Worm (Caenorhabditis elegans) whole organism, L4 larva: ENCODE data around the gene txbp-3.
A peak's percentile ranks its signal among the peaks of the same experiment; 100 is the strongest.

Experiments used
- F49E8.2 ChIP-seq: sonication (generic microtip); optimal IDR thresholded peaks from 2 replicates; lab custom pipeline; 2016; ENCODE audit warnings: missing compliant biosample characterization, mild to moderate bottlenecking, missing genetic modification characterization, borderline replicate concordance
- T20F7.1 ChIP-seq: fragments of 200-800 bp; sonication (Bioruptor generic); optimal IDR thresholded peaks from 2 replicates; lab custom pipeline; 2018; ENCODE audit warnings: mild to moderate bottlenecking, missing genetic modification characterization, missing compliant biosample characterization
- ZK337.2 ChIP-seq: fragments of 200-800 bp; sonication (Bioruptor generic); IDR thresholded peaks from 2 replicates; pipeline ENCODE4 v1.3.6; 2022; ENCODE audit warnings: missing genetic modification reagents, missing genetic modification characterization, missing compliant biosample characterization
- ZK546.5 ChIP-seq, 2 experiments: sonication (generic microtip); optimal IDR thresholded peaks; 2 replicates each; lab custom pipeline; 2017; ENCODE audit warnings: missing biosample characterization in 2 of 2, missing genetic modification characterization in 2 of 2
- aha-1 ChIP-seq: fragments of 150-350 bp; peaks from one replicate; lab custom pipeline; 2014; ENCODE audit warnings: missing biosample characterization, missing genetic modification characterization
- ama-1 ChIP-seq: fragments of 150-350 bp; optimal IDR thresholded peaks from 2 replicates; lab custom pipeline; 2014; ENCODE audit warnings: inconsistent platforms, mixed read lengths
- arid-1 ChIP-seq: fragments of 200-800 bp; sonication (Bioruptor generic); conservative IDR thresholded peaks from 2 replicates; pipeline ENCODE4 v1.3.6; 2022; ENCODE audit warnings: missing genetic modification reagents, missing genetic modification characterization, missing compliant biosample characterization
- ceh-62 ChIP-seq: sonication (generic microtip); optimal IDR thresholded peaks from 2 replicates; lab custom pipeline; 2017; ENCODE audit warnings: missing biosample characterization, missing genetic modification characterization
- ceh-82 ChIP-seq: sonication (generic microtip); optimal IDR thresholded peaks from 2 replicates; lab custom pipeline; 2017; ENCODE audit warnings: missing biosample characterization, missing genetic modification characterization
- ces-1 ChIP-seq: fragments of 150-350 bp; sonication (generic microtip); optimal IDR thresholded peaks from 4 replicates; lab custom pipeline; 2014; ENCODE audit warnings: missing biosample characterization, missing genetic modification reagents, missing genetic modification characterization
- dmd-6 ChIP-seq: fragments of 200-800 bp; sonication (Bioruptor generic); IDR thresholded peaks from 2 replicates; pipeline ENCODE4 v1.3.6; 2022; ENCODE audit warnings: missing genetic modification reagents, missing genetic modification characterization, missing compliant biosample characterization
- duxl-1 ChIP-seq: sonication (generic microtip); optimal IDR thresholded peaks from 2 replicates; lab custom pipeline; 2016; ENCODE audit warnings: mild to moderate bottlenecking, missing genetic modification characterization, moderate library complexity, missing compliant biosample characterization; ENCODE audit not compliant: poor library complexity
- dve-1 ChIP-seq: sonication (generic microtip); optimal IDR thresholded peaks from 2 replicates; lab custom pipeline; 2017; ENCODE audit warnings: antibody characterized with exemption, mild to moderate bottlenecking, missing genetic modification characterization, missing compliant biosample characterization; ENCODE audit not compliant: insufficient read depth
- fkh-10 ChIP-seq: fragments of 150-350 bp; optimal IDR thresholded peaks from 2 replicates; lab custom pipeline; 2014; ENCODE audit warnings: missing biosample characterization, missing genetic modification reagents, missing genetic modification characterization
- hmg-1.1 ChIP-seq: fragments of 200-800 bp; sonication (Bioruptor generic); IDR thresholded peaks from 2 replicates; pipeline ENCODE4 v1.3.6; 2022; ENCODE audit warnings: missing genetic modification reagents, missing genetic modification characterization, missing compliant biosample characterization
- jun-1 ChIP-seq: fragments of 150-350 bp; optimal IDR thresholded peaks from 2 replicates; lab custom pipeline; 2014; ENCODE audit warnings: missing biosample characterization, missing genetic modification reagents, missing genetic modification characterization
- lin-1 ChIP-seq: fragments of 200-800 bp; sonication (Bioruptor generic); IDR thresholded peaks from 2 replicates; pipeline ENCODE4 v1.3.6; 2022; ENCODE audit warnings: missing genetic modification reagents, missing genetic modification characterization, missing compliant biosample characterization
- lin-15B ChIP-seq: fragments of 150-350 bp; sonication (generic microtip); optimal IDR thresholded peaks from 3 replicates; lab custom pipeline; 2014; ENCODE audit warnings: missing biosample characterization, missing genetic modification characterization
- mdt-29 ChIP-seq: fragments of 200-800 bp; sonication (Bioruptor generic); IDR thresholded peaks from 2 replicates; pipeline ENCODE4 v1.3.6; 2022; ENCODE audit warnings: missing genetic modification reagents, missing genetic modification characterization, missing compliant biosample characterization
- mep-1 ChIP-seq: fragments of 150-350 bp; sonication (generic microtip); optimal IDR thresholded peaks from 3 replicates; lab custom pipeline; 2014; ENCODE audit warnings: missing biosample characterization, missing genetic modification characterization
- mes-2 ChIP-seq: sonication (generic microtip); optimal IDR thresholded peaks from 2 replicates; lab custom pipeline; 2016; ENCODE audit warnings: missing genotype, mild to moderate bottlenecking, missing genetic modification characterization, missing compliant biosample characterization; ENCODE audit not compliant: poor library complexity, severe bottlenecking
- mxl-2 ChIP-seq: fragments of 200-800 bp; sonication (Bioruptor generic); conservative IDR thresholded peaks from 2 replicates; pipeline ENCODE4 v1.3.6; 2022; ENCODE audit warnings: missing genetic modification reagents, missing genetic modification characterization, missing compliant biosample characterization
- mxl-3 ChIP-seq: fragments of 200-800 bp; sonication (Bioruptor generic); optimal IDR thresholded peaks from 2 replicates; lab custom pipeline; 2018; ENCODE audit warnings: mild to moderate bottlenecking, missing genetic modification characterization, missing compliant biosample characterization
- nhr-11 ChIP-seq: fragments of 150-350 bp; optimal IDR thresholded peaks from 2 replicates; lab custom pipeline; 2014; ENCODE audit warnings: missing biosample characterization, missing genetic modification characterization
- nhr-28 ChIP-seq: fragments of 150-350 bp; optimal IDR thresholded peaks from 2 replicates; lab custom pipeline; 2014; ENCODE audit warnings: missing biosample characterization, missing genetic modification characterization
- nhr-48 ChIP-seq: sonication (generic microtip); optimal IDR thresholded peaks from 2 replicates; lab custom pipeline; 2016; ENCODE audit warnings: mild to moderate bottlenecking, missing genetic modification characterization, missing compliant biosample characterization
- nhr-77 ChIP-seq: fragments of 150-350 bp; optimal IDR thresholded peaks from 2 replicates; lab custom pipeline; 2014; ENCODE audit warnings: missing biosample characterization, missing genetic modification characterization
- pha-4 ChIP-seq, 2 experiments: fragments of 150-350 bp in 1 of 2; fragments of 200-800 bp in 1 of 2; sonication (Bioruptor generic) in 1 of 2; IDR thresholded peaks in 1 of 2; optimal IDR thresholded peaks in 1 of 2; 2 replicates each; pipeline versions ENCODE4 v1.3.6 to Lab custom; 2014 to 2022; ENCODE audit warnings: missing genetic modification characterization in 2 of 2, missing genetic modification reagents in 2 of 2, missing biosample characterization in 1 of 2, missing compliant biosample characterization in 1 of 2
- php-3 ChIP-seq: fragments of 200-800 bp; sonication (Bioruptor generic); IDR thresholded peaks from 2 replicates; pipeline ENCODE4 v1.3.6; 2022; ENCODE audit warnings: missing genetic modification reagents, missing genetic modification characterization, missing compliant biosample characterization
- pqm-1 ChIP-seq: sonication (generic microtip); optimal IDR thresholded peaks from 2 replicates; lab custom pipeline; 2017; ENCODE audit warnings: missing biosample characterization, missing genetic modification characterization
- rbr-2 ChIP-seq: sonication (generic microtip); optimal IDR thresholded peaks from 2 replicates; lab custom pipeline; 2016; ENCODE audit warnings: missing genotype, missing genetic modification characterization, missing compliant biosample characterization
- saeg-2 ChIP-seq: fragments of 200-800 bp; sonication (Bioruptor generic); IDR thresholded peaks from 2 replicates; pipeline ENCODE4 v1.3.6; 2022; ENCODE audit warnings: missing genetic modification reagents, missing genetic modification characterization, missing compliant biosample characterization
- sdz-12 ChIP-seq: fragments of 200-800 bp; sonication (Bioruptor generic); optimal IDR thresholded peaks from 2 replicates; lab custom pipeline; 2018; ENCODE audit warnings: mild to moderate bottlenecking, missing genetic modification characterization, missing compliant biosample characterization
- snpc-4 ChIP-seq: fragments of 150-350 bp; optimal IDR thresholded peaks from 2 replicates; lab custom pipeline; 2014; ENCODE audit warnings: missing biosample characterization, missing genetic modification characterization
- tra-1 ChIP-seq: fragments of 200-800 bp; sonication (Bioruptor generic); IDR thresholded peaks from 2 replicates; pipeline ENCODE4 v1.3.6; 2022; ENCODE audit warnings: missing genetic modification reagents, missing genetic modification characterization, missing compliant biosample characterization
- vab-7 ChIP-seq: fragments of 200-800 bp; sonication (Bioruptor generic); IDR thresholded peaks from 2 replicates; pipeline ENCODE4 v1.3.6; 2022; ENCODE audit warnings: missing genetic modification reagents, missing genetic modification characterization, missing compliant biosample characterization
- zfp-2 ChIP-seq: sonication (generic microtip); optimal IDR thresholded peaks from 2 replicates; lab custom pipeline; 2016; ENCODE audit warnings: mild to moderate bottlenecking, missing genetic modification characterization, missing compliant biosample characterization
- zip-2 ChIP-seq: fragments of 150-350 bp; optimal IDR thresholded peaks from 2 replicates; lab custom pipeline; 2014; ENCODE audit warnings: missing biosample characterization, missing genetic modification characterization

txbp-3 gene

DNA sequence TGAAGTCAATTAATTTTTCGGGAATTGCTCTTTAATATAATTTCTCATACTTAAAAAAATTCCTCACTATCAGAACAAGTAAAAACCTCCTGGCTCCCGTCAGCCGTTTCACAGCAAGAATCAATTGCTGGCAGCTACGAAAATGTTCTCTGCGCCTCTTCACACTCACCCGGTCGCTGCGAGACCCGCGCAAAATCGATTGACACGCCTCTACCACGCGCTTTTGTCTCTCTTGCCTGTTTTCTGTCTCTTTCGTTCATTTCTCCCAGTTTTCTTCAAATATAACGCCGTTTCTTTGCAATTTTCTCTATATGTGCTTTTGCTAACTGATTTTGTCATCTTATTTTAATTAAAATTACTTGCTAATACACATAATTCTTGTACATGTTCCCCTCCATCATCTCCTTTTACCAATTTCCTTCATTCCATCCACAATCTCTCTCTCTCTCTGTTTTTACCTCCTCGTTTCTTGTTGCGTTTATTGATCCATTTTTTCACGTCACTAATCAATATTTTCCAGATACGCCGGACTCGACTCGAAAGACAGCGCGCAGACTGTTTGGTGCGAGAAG is 22.8 kb downstream of the txbp-3 start, which contains the start of gene pcf-11 (continued):
- TF ChIP-seq mep-1 (peak; percentile 64), vab-7 (GFP tag; lab: Robert Waterston, UW) (no peak), mxl-2 (GFP tag; lab: Robert Waterston, UW) (no peak), aha-1 (tag; lab: Kevin White, UChicago) (peak; percentile 86), saeg-2 (GFP tag; lab: Robert Waterston, UW) (no peak), mxl-3 (GFP tag; lab: Kevin White, UChicago) (peak; percentile 81), hmg-1.1 (GFP tag; lab: Robert Waterston, UW) (peak; percentile 62), ceh-82 (no peak), rbr-2 (tag; lab: Kevin White, UChicago) (peak; percentile 34), nhr-11 (tag; lab: Kevin White, UChicago) (peak; percentile 41)

DNA sequence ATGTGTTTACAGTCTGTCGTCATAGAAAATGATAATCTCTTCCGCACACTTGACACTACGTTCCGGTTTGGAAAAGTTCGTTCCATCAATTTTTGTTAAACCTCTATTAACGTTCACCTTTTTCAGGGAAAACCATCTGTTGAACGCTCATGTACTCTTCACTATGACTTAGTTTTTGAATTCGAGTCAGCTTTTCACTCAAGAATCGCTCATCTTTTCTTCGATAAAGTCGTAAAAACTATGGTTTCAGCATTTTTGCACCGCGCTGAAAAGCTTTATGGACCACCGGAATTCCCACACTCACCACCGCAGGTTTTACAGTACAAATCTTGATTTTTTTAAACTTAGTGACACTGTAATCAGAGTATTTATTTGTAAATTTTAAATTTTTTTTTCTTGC is 23.6 kb downstream of the txbp-3 start:
- TF ChIP-seq ces-1 (GFP tag; lab: Kevin White, UChicago), result no peak
- TF ChIP-seq aha-1 (tag; lab: Kevin White, UChicago), result peak; percentile 92
- TF ChIP-seq, all 104 proteins: peak for 1

DNA sequence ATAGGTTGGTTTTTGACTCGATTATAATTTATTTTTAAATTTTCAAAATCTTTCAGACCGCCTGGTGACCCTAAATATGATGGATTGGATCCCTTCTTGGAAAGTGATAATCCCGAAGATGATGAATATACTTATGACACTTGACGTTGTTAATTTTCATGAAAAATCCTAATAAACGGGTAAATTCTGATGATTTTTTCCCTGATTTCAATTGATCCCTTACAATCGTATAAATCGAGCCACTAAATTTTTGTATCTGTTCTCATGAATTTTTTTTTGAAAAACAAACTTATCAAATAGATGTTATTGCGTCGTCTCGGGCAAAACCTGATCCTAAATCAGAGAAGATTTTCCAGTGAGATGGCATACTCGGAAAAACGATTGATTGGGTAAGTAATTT is 24.3 kb downstream of the txbp-3 start, which contains the start of gene R144.13:
Gene R144.13, plus strand, starts transcription at position 301 of the 400 bp plus-strand sequence.
- no peak for TF ChIP-seq jun-1 (tag; lab: Kevin White, UChicago)
- peak; percentile 19 for TF ChIP-seq aha-1 (tag; lab: Kevin White, UChicago)
- TF ChIP-seq hmg-1.1 (GFP tag; lab: Robert Waterston, UW), result no peak
- no peak for TF ChIP-seq F49E8.2 (tag; lab: Kevin White, UChicago)
- no peak for TF ChIP-seq ceh-62 (tag; lab: Kevin White, UChicago)
- TF ChIP-seq, all 104 proteins: peak for 1

DNA sequence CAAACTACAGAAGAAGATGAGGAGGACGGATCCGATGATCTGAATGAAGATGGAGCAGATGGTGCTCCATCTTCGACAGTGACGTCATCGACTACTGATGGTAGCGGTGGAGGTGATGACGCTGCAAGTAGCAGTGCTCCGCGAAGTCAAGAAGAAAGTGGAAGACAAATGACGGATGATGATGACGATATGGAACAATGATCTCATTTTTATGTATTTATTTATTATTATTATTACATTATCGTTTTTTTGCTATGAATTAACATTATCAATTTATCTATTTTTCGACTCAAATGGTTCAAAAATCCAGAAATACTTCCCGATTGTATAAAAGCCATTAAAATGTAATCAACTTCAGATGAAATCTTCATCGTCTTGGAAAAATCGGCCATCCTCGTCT is 25.6 kb downstream of the txbp-3 start, which contains the start of gene R144.3:
Gene R144.3, plus strand, starts transcription at position 301 of the 400 bp plus-strand sequence.
- TF ChIP-seq zfp-2 (tag; lab: Kevin White, UChicago) (no peak), dve-1 (tag; lab: Kevin White, UChicago) (no peak), duxl-1 (tag; lab: Kevin White, UChicago) (no peak), nhr-77 (tag; lab: Kevin White, UChicago) (no peak), pha-4 (GFP tag; IDR thresholded peaks at IDR 0.05; lab: Robert Waterston, UW) (no peak), pha-4 (tag; optimal IDR thresholded peaks at IDR 0.05; lab: Kevin White, UChicago) (no peak), lin-1 (GFP tag; lab: Robert Waterston, UW) (no peak), php-3 (GFP tag; lab: Robert Waterston, UW) (no peak), aha-1 (tag; lab: Kevin White, UChicago) (no peak), zip-2 (tag; lab: Kevin White, UChicago) (no peak), snpc-4 (tag; lab: Kevin White, UChicago) (no peak), mes-2 (tag; lab: Kevin White, UChicago) (no peak), pqm-1 (no peak), nhr-28 (tag; lab: Kevin White, UChicago) (no peak)

DNA sequence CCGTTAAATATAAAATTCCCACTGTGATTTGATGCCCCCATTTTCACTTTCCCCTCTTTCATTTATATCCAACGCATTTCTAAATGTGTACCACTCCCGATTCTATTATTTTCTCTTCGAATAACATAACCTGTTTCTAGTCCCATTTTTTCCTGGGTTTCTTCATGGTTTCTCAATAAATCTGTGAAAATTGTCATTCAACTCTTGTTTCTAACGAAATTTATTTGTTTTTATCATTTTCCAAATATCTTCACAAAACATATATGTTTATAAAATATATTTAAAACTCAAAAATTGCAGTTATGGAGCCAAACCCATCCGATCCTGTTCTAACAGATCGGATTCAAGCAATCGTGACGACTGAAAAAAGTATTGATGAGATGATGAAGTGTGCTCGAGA is 26.3 kb downstream of the txbp-3 start, which contains the start of gene mdt-11:
Gene mdt-11, plus strand, starts transcription at position 301 of the 400 bp plus-strand sequence.
- TF ChIP-seq lin-15B (tag; lab: Kevin White, UChicago) (no peak), ceh-62 (tag; lab: Kevin White, UChicago) (no peak), aha-1 (tag; lab: Kevin White, UChicago) (peak; percentile 55), mxl-2 (GFP tag; lab: Robert Waterston, UW) (no peak)

DNA sequence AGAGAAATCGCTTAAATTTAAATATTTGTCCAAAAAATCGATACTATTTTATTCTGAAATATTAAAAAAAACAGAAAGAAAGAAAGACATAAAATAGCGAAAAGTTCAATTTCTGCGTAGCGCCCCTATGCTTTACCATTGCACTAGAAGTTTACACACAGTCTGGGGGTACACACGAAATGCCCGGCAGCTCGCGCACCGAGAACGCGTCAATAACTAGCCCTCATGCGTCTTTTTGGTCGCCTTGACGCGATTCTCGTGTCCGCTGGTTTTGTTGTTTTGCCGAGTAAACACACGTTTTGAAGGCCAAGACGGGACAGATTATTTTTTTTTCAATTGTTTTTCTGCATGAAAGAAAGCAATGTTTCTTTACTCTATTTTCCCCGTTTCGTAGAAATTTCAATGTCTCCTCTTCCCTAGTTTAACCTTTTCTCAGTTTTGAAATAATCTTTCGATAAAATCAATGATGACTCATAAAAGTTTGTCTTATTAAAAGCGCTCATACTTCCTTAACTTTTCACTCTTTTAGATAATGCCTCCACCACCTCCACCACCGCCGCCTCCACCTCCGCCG is 29.1 kb downstream of the txbp-3 start, which contains the start of gene wip-1:
Gene wip-1, plus strand, starts transcription at position 524 of the 574 bp plus-strand sequence.
- TF ChIP-seq mdt-29 (GFP tag; lab: Robert Waterston, UW), result peak; percentile 82
- peak; percentile 93 for TF ChIP-seq php-3 (GFP tag; lab: Robert Waterston, UW)
- peak; percentile 97 for TF ChIP-seq mxl-3 (GFP tag; lab: Kevin White, UChicago)
- peak; percentile 69; the same call in 1 of the 2 replicates for TF ChIP-seq ZK337.2 (GFP tag; lab: Robert Waterston, UW)
- peak; percentile 91 for TF ChIP-seq nhr-48
- peak; percentile 93 for TF ChIP-seq tra-1 (GFP tag; lab: Robert Waterston, UW)
- TF ChIP-seq arid-1 (GFP tag; lab: Robert Waterston, UW), result peak; percentile 98
- TF ChIP-seq ama-1 (lab: Kevin White, UChicago), result peak; percentile 36
- TF ChIP-seq T20F7.1 (GFP tag; lab: Kevin White, UChicago), result peak; percentile 95
- peak; percentile 33 for TF ChIP-seq sdz-12
- TF ChIP-seq fkh-10 (GFP tag; lab: Kevin White, UChicago), result peak; percentile 85
- TF ChIP-seq mes-2 (tag; lab: Kevin White, UChicago), result peak; percentile 96
- TF ChIP-seq ZK546.5 (tag; optimal IDR thresholded peaks at IDR 0.05; lab: Kevin White, UChicago), result peak in 1 of 2 experiments; percentile 53
- peak; percentile 96 for TF ChIP-seq dmd-6 (GFP tag; lab: Robert Waterston, UW)
